Worm (Caenorhabditis elegans) whole organism, young adult: ENCODE measurements around the gene ufd-3.

Experiments
- D2030.7 ChIP-seq: fragments of 200-800 bp; sonication (Bioruptor generic); IDR thresholded peaks from 2 replicates; pipeline ENCODE4 v1.3.6; 2022; ENCODE audit warnings: missing genetic modification reagents, missing genetic modification characterization, missing compliant biosample characterization
- F39B2.1 ChIP-seq: fragments of 200-800 bp; sonication (Bioruptor generic); IDR thresholded peaks from 2 replicates; pipeline ENCODE4 v1.3.6; 2022; ENCODE audit warnings: missing genetic modification reagents, missing genetic modification characterization, missing compliant biosample characterization
- F57C9.4 ChIP-seq: sonication (generic microtip); optimal IDR thresholded peaks from 2 replicates; lab custom pipeline; 2017; ENCODE audit warnings: mild to moderate bottlenecking, missing genetic modification characterization, missing compliant biosample characterization
- ama-1 ChIP-seq, 3 experiments: fragments of 150-350 bp in 1 of 3; sonication (generic microtip) in 2 of 3; optimal IDR thresholded peaks; 2 replicates each; lab custom pipeline; 2014 to 2018; ENCODE audit warnings: missing biosample characterization in 2 of 3, missing genetic modification characterization in 2 of 3, missing genetic modification reagents in 2 of 3
- bed-1 ChIP-seq: fragments of 200-800 bp; sonication (Bioruptor generic); IDR thresholded peaks from 2 replicates; pipeline ENCODE4 v1.3.6; 2022; ENCODE audit warnings: missing genetic modification reagents, missing genetic modification characterization, missing compliant biosample characterization
- bed-2 ChIP-seq: fragments of 200-800 bp; sonication (Bioruptor generic); IDR thresholded peaks from 2 replicates; pipeline ENCODE4 v1.3.6; 2022; ENCODE audit warnings: missing genetic modification reagents, missing genetic modification characterization, missing compliant biosample characterization
- hmg-20 ChIP-seq: fragments of 200-800 bp; sonication (Bioruptor generic); IDR thresholded peaks from 2 replicates; pipeline ENCODE4 v1.3.6; 2022; ENCODE audit warnings: missing genetic modification reagents, missing genetic modification characterization, missing compliant biosample characterization
- nhr-27 ChIP-seq: fragments of 200-800 bp; sonication (Bioruptor generic); optimal IDR thresholded peaks from 2 replicates; lab custom pipeline; 2018; ENCODE audit warnings: mild to moderate bottlenecking, missing genetic modification characterization, moderate library complexity, missing compliant biosample characterization
- nhr-90 ChIP-seq: sonication (generic microtip); optimal IDR thresholded peaks from 2 replicates; lab custom pipeline; 2016; ENCODE audit warnings: missing genotype, mild to moderate bottlenecking, missing genetic modification characterization, missing compliant biosample characterization
- pha-4 ChIP-seq: fragments of 150-350 bp; sonication (generic microtip); optimal IDR thresholded peaks from 2 replicates; lab custom pipeline; 2014; ENCODE audit warnings: missing biosample characterization, missing genetic modification reagents, missing genetic modification characterization
- snpc-1.3 ChIP-seq: sonication (generic microtip); optimal IDR thresholded peaks from 2 replicates; lab custom pipeline; 2017; ENCODE audit warnings: missing genetic modification characterization, mild to moderate bottlenecking, missing compliant biosample characterization, antibody characterized with exemption, moderate library complexity, missing genotype, missing genetic modification reagents; ENCODE audit not compliant: insufficient read depth
- snpc-4 ChIP-seq, 5 experiments: fragments of 150-350 bp in 1 of 5; sonication (generic microtip) in 4 of 5; optimal IDR thresholded peaks; 2 replicates each; lab custom pipeline; 2014 to 2018; ENCODE audit warnings: missing genetic modification characterization in 5 of 5, missing biosample characterization in 3 of 5, antibody characterized with exemption in 2 of 5, mild to moderate bottlenecking in 2 of 5, missing compliant biosample characterization in 2 of 5, missing genotype in 2 of 5, moderate library complexity in 2 of 5, missing genetic modification reagents in 1 of 5
- unc-130 ChIP-seq: sonication (generic microtip); optimal IDR thresholded peaks from 2 replicates; lab custom pipeline; 2016; ENCODE audit warnings: missing genetic modification reagents, missing genetic modification characterization, missing compliant biosample characterization

DNA sequence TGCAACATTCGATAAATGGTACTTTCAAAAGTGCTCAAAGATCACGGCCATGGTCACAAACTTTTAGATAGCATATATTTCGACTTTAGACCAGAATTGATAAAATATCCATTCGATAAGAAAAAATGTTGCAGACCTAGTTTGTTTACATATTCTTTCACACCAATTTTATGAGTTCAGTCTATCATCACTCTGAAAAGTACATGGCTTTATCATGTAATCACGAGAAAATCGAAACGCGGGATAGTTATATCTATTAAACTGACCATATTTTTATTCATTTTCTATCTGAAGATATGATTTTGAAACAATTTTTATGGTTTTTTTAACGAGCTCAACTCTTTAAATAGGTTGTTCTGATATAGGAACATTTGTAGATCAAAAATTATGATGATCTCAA is 9.1 kb upstream of the ufd-3 start, which contains the start of gene pho-11:
- no peak for TF ChIP-seq snpc-1.3 (tag; lab: Kevin White, UChicago)
- TF ChIP-seq nhr-90 (tag; lab: Kevin White, UChicago), result no peak
- TF ChIP-seq D2030.7 (GFP tag; lab: Robert Waterston, UW), result no peak
- no peak for TF ChIP-seq F57C9.4 (tag; lab: Kevin White, UChicago)
- no peak for TF ChIP-seq snpc-4 (GFP tag; optimal IDR thresholded peaks at IDR 0.05; lab: Kevin White, UChicago)
- TF ChIP-seq snpc-4 (tag; optimal IDR thresholded peaks at IDR 0.05; lab: Kevin White, UChicago), result no peak
- no peak for TF ChIP-seq bed-1 (GFP tag; lab: Robert Waterston, UW)
- TF ChIP-seq pha-4, result no peak
- TF ChIP-seq ama-1 (optimal IDR thresholded peaks at IDR 0.05; lab: Kevin White, UChicago), result no peak
- no peak for TF ChIP-seq ama-1 (GFP tag; optimal IDR thresholded peaks at IDR 0.05; lab: Kevin White, UChicago)
- no peak for TF ChIP-seq bed-2 (GFP tag; lab: Robert Waterston, UW)
- no peak for TF ChIP-seq nhr-27 (tag; lab: Kevin White, UChicago)
- no peak for TF ChIP-seq F39B2.1 (GFP tag; lab: Robert Waterston, UW)
- no peak for TF ChIP-seq unc-130 (GFP tag; lab: Kevin White, UChicago)
- TF ChIP-seq hmg-20 (GFP tag; lab: Robert Waterston, UW), result no peak
